Worm (Caenorhabditis elegans) whole organism, L2 larva: ENCODE measurements around the gene K01G12.3.

Source experiments
- C34F6.9 ChIP-seq: fragments of 150-350 bp; optimal IDR thresholded peaks from 2 replicates; lab custom pipeline; 2014; ENCODE audit warnings: missing biosample characterization, missing genetic modification characterization
- F13H6.1 ChIP-seq: sonication (generic microtip); optimal IDR thresholded peaks from 2 replicates; lab custom pipeline; 2016; ENCODE audit warnings: missing genetic modification characterization, missing compliant biosample characterization
- R02D3.7 ChIP-seq: fragments of 150-350 bp; optimal IDR thresholded peaks from 2 replicates; lab custom pipeline; 2014; ENCODE audit warnings: missing biosample characterization, missing genetic modification characterization
- Y55F3AM.14 ChIP-seq: fragments of 200-800 bp; sonication (Bioruptor generic); optimal IDR thresholded peaks from 2 replicates; lab custom pipeline; 2018; ENCODE audit warnings: mild to moderate bottlenecking, missing genetic modification characterization, missing compliant biosample characterization
- ZK546.5 ChIP-seq: sonication (generic microtip); optimal IDR thresholded peaks from 2 replicates; lab custom pipeline; 2017; ENCODE audit warnings: missing biosample characterization, missing genetic modification characterization
- alr-1 ChIP-seq: fragments of 150-350 bp; optimal IDR thresholded peaks from 2 replicates; lab custom pipeline; 2014; ENCODE audit warnings: missing biosample characterization, missing genetic modification characterization
- aly-2 ChIP-seq: fragments of 150-350 bp; optimal IDR thresholded peaks from 2 replicates; lab custom pipeline; 2014; ENCODE audit warnings: missing biosample characterization, missing genetic modification characterization
- ama-1 ChIP-seq: fragments of 150-350 bp; optimal IDR thresholded peaks from 2 replicates; lab custom pipeline; 2018; ENCODE audit warnings: inconsistent platforms
- blmp-1 ChIP-seq: sonication (generic microtip); optimal IDR thresholded peaks from 2 replicates; lab custom pipeline; 2017; ENCODE audit warnings: missing genetic modification characterization, mild to moderate bottlenecking, missing compliant biosample characterization, antibody characterized with exemption, moderate library complexity; ENCODE audit not compliant: insufficient read depth
- ceh-16 ChIP-seq: fragments of 150-350 bp; optimal IDR thresholded peaks from 2 replicates; lab custom pipeline; 2014; ENCODE audit warnings: missing biosample characterization, missing genetic modification characterization
- ceh-82 ChIP-seq: fragments of 150-350 bp; optimal IDR thresholded peaks from 2 replicates; lab custom pipeline; 2014; ENCODE audit warnings: missing biosample characterization, missing genetic modification characterization
- crh-2 ChIP-seq: sonication (generic microtip); optimal IDR thresholded peaks from 2 replicates; lab custom pipeline; 2017; ENCODE audit warnings: missing biosample characterization, missing genetic modification characterization
- dmd-4 ChIP-seq: sonication (generic microtip); optimal IDR thresholded peaks from 2 replicates; lab custom pipeline; 2017; ENCODE audit warnings: missing biosample characterization, missing genetic modification characterization
- egl-27 ChIP-seq: sonication (generic microtip); optimal IDR thresholded peaks from 3 replicates; lab custom pipeline; 2017; ENCODE audit warnings: missing biosample characterization, missing genetic modification reagents, missing genetic modification characterization
- elt-1 ChIP-seq: fragments of 150-350 bp; optimal IDR thresholded peaks from 2 replicates; lab custom pipeline; 2014; ENCODE audit warnings: missing biosample characterization, missing genetic modification characterization
- elt-3 ChIP-seq: sonication (generic microtip); optimal IDR thresholded peaks from 2 replicates; lab custom pipeline; 2017; ENCODE audit warnings: missing biosample characterization, missing genetic modification characterization
- fos-1 ChIP-seq: fragments of 150-350 bp; optimal IDR thresholded peaks from 2 replicates; lab custom pipeline; 2014; ENCODE audit warnings: missing biosample characterization, missing genetic modification characterization
- gmeb-1 ChIP-seq: fragments of 150-350 bp; optimal IDR thresholded peaks from 2 replicates; lab custom pipeline; 2014; ENCODE audit warnings: missing biosample characterization, missing genetic modification characterization
- lin-11 ChIP-seq: fragments of 150-350 bp; sonication (generic microtip); optimal IDR thresholded peaks from 2 replicates; lab custom pipeline; 2014; ENCODE audit warnings: missing biosample characterization, missing genetic modification characterization, inconsistent platforms, mixed read lengths
- lin-13 ChIP-seq: fragments of 150-350 bp; optimal IDR thresholded peaks from 2 replicates; lab custom pipeline; 2014; ENCODE audit warnings: missing biosample characterization, missing genetic modification reagents, missing genetic modification characterization
- lin-39 ChIP-seq: fragments of 150-350 bp; optimal IDR thresholded peaks from 2 replicates; lab custom pipeline; 2014; ENCODE audit warnings: missing biosample characterization, missing genetic modification reagents, missing genetic modification characterization
- lsy-2 ChIP-seq, 2 experiments: fragments of 150-350 bp in 1 of 2; sonication (generic microtip) in 1 of 2; optimal IDR thresholded peaks; 2 replicates each; lab custom pipeline; 2014 to 2017; ENCODE audit warnings: missing biosample characterization in 2 of 2, missing genetic modification characterization in 2 of 2
- mab-5 ChIP-seq: fragments of 150-350 bp; optimal IDR thresholded peaks from 2 replicates; lab custom pipeline; 2014; ENCODE audit warnings: missing biosample characterization, missing genetic modification characterization
- mbf-1 ChIP-seq: sonication (generic microtip); optimal IDR thresholded peaks from 2 replicates; lab custom pipeline; 2017; ENCODE audit warnings: missing biosample characterization, missing genetic modification characterization
- mdl-1 ChIP-seq, 2 experiments: fragments of 150-350 bp in 1 of 2; sonication (generic microtip) in 1 of 2; optimal IDR thresholded peaks; 2 replicates each; lab custom pipeline; 2017; ENCODE audit warnings: missing biosample characterization in 2 of 2, missing genetic modification characterization in 2 of 2
- nhr-10 ChIP-seq: sonication (generic microtip); optimal IDR thresholded peaks from 2 replicates; lab custom pipeline; 2017; ENCODE audit warnings: missing biosample characterization, missing genetic modification characterization
- nhr-11 ChIP-seq: fragments of 150-350 bp; optimal IDR thresholded peaks from 2 replicates; lab custom pipeline; 2014; ENCODE audit warnings: missing biosample characterization, missing genetic modification characterization
- nhr-12 ChIP-seq: fragments of 150-350 bp; optimal IDR thresholded peaks from 2 replicates; lab custom pipeline; 2014; ENCODE audit warnings: missing biosample characterization, missing genetic modification characterization
- nhr-129 ChIP-seq: fragments of 150-350 bp; optimal IDR thresholded peaks from 2 replicates; lab custom pipeline; 2014; ENCODE audit warnings: missing biosample characterization, missing genetic modification characterization
- nhr-21 ChIP-seq: fragments of 150-350 bp; optimal IDR thresholded peaks from 2 replicates; lab custom pipeline; 2014; ENCODE audit warnings: missing biosample characterization, missing genetic modification characterization
- nhr-23 ChIP-seq: fragments of 150-350 bp; optimal IDR thresholded peaks from 2 replicates; lab custom pipeline; 2014; ENCODE audit warnings: missing biosample characterization, missing genetic modification reagents, missing genetic modification characterization
- nhr-237 ChIP-seq: fragments of 150-350 bp; optimal IDR thresholded peaks from 2 replicates; lab custom pipeline; 2014; ENCODE audit warnings: missing biosample characterization, missing genetic modification characterization
- nhr-25 ChIP-seq: fragments of 150-350 bp; sonication (generic microtip); optimal IDR thresholded peaks from 3 replicates; lab custom pipeline; 2014; ENCODE audit warnings: missing biosample characterization, missing genetic modification characterization
- nhr-6 ChIP-seq: fragments of 150-350 bp; optimal IDR thresholded peaks from 2 replicates; lab custom pipeline; 2014; ENCODE audit warnings: missing biosample characterization, missing genetic modification characterization
- nhr-77 ChIP-seq: fragments of 150-350 bp; optimal IDR thresholded peaks from 2 replicates; lab custom pipeline; 2014; ENCODE audit warnings: missing biosample characterization, missing genetic modification characterization
- sem-4 ChIP-seq: fragments of 150-350 bp; optimal IDR thresholded peaks from 2 replicates; lab custom pipeline; 2014; ENCODE audit warnings: missing biosample characterization, missing genetic modification reagents, missing genetic modification characterization
- skn-1 ChIP-seq: sonication (generic microtip); optimal IDR thresholded peaks from 2 replicates; lab custom pipeline; 2017; ENCODE audit warnings: missing biosample characterization, missing genetic modification characterization
- sma-3 ChIP-seq: sonication (generic microtip); optimal IDR thresholded peaks from 2 replicates; lab custom pipeline; 2016; ENCODE audit warnings: missing genetic modification reagents, missing genetic modification characterization, missing compliant biosample characterization
- sma-9 ChIP-seq, 2 experiments: fragments of 150-350 bp in 1 of 2; sonication (generic microtip) in 1 of 2; optimal IDR thresholded peaks; 2 replicates each; lab custom pipeline; 2014 to 2016; ENCODE audit warnings: missing genetic modification characterization in 2 of 2, mild to moderate bottlenecking in 1 of 2, missing biosample characterization in 1 of 2, missing compliant biosample characterization in 1 of 2, missing genetic modification reagents in 1 of 2, moderate library complexity in 1 of 2
- snpc-4 ChIP-seq: fragments of 150-350 bp; optimal IDR thresholded peaks from 2 replicates; lab custom pipeline; 2014; ENCODE audit warnings: missing biosample characterization, missing genetic modification characterization
- unc-39 ChIP-seq: fragments of 150-350 bp; optimal IDR thresholded peaks from 2 replicates; lab custom pipeline; 2014; ENCODE audit warnings: missing biosample characterization, missing genetic modification characterization
- unc-55 ChIP-seq: fragments of 150-350 bp; sonication (generic microtip); optimal IDR thresholded peaks from 3 replicates; lab custom pipeline; 2014; ENCODE audit warnings: missing biosample characterization, missing genetic modification reagents, missing genetic modification characterization
- unc-62 ChIP-seq: fragments of 150-350 bp; optimal IDR thresholded peaks from 2 replicates; lab custom pipeline; 2014; ENCODE audit warnings: missing biosample characterization, missing genetic modification reagents, missing genetic modification characterization
- zag-1 ChIP-seq: fragments of 150-350 bp; optimal IDR thresholded peaks from 2 replicates; lab custom pipeline; 2014; ENCODE audit warnings: missing biosample characterization, missing genetic modification characterization
- ztf-1 ChIP-seq: fragments of 200-800 bp; sonication (Bioruptor generic); conservative IDR thresholded peaks from 2 replicates; pipeline ENCODE4 v1.3.6; 2022; ENCODE audit warnings: missing genetic modification characterization, missing compliant biosample characterization
- ztf-11 ChIP-seq: sonication (generic microtip); optimal IDR thresholded peaks from 2 replicates; lab custom pipeline; 2017; ENCODE audit warnings: missing biosample characterization, missing genetic modification characterization
- ztf-4 ChIP-seq: fragments of 150-350 bp; optimal IDR thresholded peaks from 2 replicates; lab custom pipeline; 2014; ENCODE audit warnings: missing biosample characterization, missing genetic modification characterization

The K01G12.3 gene

ce11 chrIV:14215777-14216176, 22.5 kb downstream of the K01G12.3 start:
- TF ChIP-seq ztf-4 (no peak), dmd-4 (tag; lab: Kevin White, UChicago) (no peak), ceh-82 (no peak), skn-1 (no peak), sem-4 (no peak), unc-55 (GFP tag; lab: Kevin White, UChicago) (no peak), R02D3.7 (tag; lab: Kevin White, UChicago) (no peak), zag-1 (no peak), nhr-12 (tag; lab: Kevin White, UChicago) (no peak), unc-39 (tag; lab: Kevin White, UChicago) (no peak), elt-3 (tag; lab: Kevin White, UChicago) (no peak)

DNA sequence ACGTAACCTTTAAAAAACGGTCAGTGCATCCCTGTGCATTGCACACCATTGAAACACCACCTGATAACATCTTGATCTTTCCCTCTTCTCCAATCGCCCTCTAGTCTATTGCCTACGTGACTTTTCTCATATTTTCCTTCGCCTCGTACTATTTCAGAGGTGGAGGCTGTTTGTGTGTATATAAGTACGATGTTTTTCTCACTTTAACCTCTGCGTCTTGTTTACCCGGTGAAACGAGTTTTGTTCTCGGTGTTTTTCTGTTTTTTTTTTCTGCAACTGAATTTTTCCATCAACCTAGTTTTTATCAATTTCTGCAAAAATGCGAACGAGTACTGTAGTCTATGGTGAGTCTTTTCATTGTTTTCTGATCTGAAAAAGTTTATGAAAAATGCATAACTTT, 26.4 kb downstream of the K01G12.3 start, which contains the start of gene sqrd-1:
sqrd-1 (plus strand) TSS at position 158 of the 400 bp plus-strand sequence.
- peak; percentile 15 for TF ChIP-seq elt-1 (tag; lab: Kevin White, UChicago)
- no peak for TF ChIP-seq nhr-6 (tag; lab: Kevin White, UChicago)
- TF ChIP-seq ama-1 (lab: Kevin White, UChicago): peak; percentile 40
- TF ChIP-seq lsy-2 (tag; optimal IDR thresholded peaks at IDR 0.05; lab: Kevin White, UChicago): peak in 1 of 2 experiments; percentile 51
- TF ChIP-seq F13H6.1: peak; percentile 10
- peak; percentile 1 for TF ChIP-seq fos-1 (tag; lab: Kevin White, UChicago)
- TF ChIP-seq nhr-129 (tag; lab: Kevin White, UChicago): peak; percentile 95
- peak; percentile 15 for TF ChIP-seq C34F6.9 (tag; lab: Kevin White, UChicago)
- no peak for TF ChIP-seq snpc-4 (tag; lab: Kevin White, UChicago)
- peak; percentile 41 for TF ChIP-seq nhr-25 (tag; lab: Kevin White, UChicago)
- peak; percentile 36 for TF ChIP-seq gmeb-1 (tag; lab: Kevin White, UChicago)
- no peak for TF ChIP-seq egl-27
- peak; percentile 71 for TF ChIP-seq sma-9 (GFP tag; optimal IDR thresholded peaks at IDR 0.05; lab: Kevin White, UChicago)
- no peak for TF ChIP-seq sma-9 (tag; optimal IDR thresholded peaks at IDR 0.05; lab: Kevin White, UChicago)

DNA sequence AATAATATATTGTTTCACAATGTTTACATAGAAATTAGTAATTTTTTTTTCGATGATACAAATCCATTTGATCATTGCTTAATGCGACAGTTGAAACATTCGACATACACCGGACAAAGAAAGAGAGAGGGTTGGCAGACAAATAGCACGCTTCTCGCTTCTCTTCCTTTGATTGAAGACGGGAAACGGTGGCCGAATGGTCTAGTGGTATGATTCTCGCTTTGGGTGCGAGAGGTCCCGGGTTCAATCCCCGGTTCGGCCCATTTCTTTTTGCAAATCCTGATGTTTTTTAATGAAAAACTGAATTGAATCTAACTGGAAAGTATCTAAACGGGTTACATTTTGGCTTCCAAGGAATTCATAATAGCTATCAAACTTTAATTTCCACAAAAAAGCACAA, 31.6 kb downstream of the K01G12.3 start:
- TF ChIP-seq nhr-25 (tag; lab: Kevin White, UChicago): no peak
- TF ChIP-seq aly-2 (tag; lab: Kevin White, UChicago): no peak
- no peak for TF ChIP-seq nhr-12 (tag; lab: Kevin White, UChicago)
- TF ChIP-seq nhr-129 (tag; lab: Kevin White, UChicago): peak; percentile 85
- no peak for TF ChIP-seq skn-1
- TF ChIP-seq ama-1 (lab: Kevin White, UChicago): no peak
- TF ChIP-seq egl-27: no peak
- no peak for TF ChIP-seq mab-5 (tag; lab: Kevin White, UChicago)
- no peak for TF ChIP-seq unc-62
- no peak for TF ChIP-seq lin-39 (tag; lab: Kevin White, UChicago)
- no peak for TF ChIP-seq R02D3.7 (tag; lab: Kevin White, UChicago)
- TF ChIP-seq nhr-10 (tag; lab: Kevin White, UChicago): no peak
- TF ChIP-seq ceh-16 (tag; lab: Kevin White, UChicago): no peak
- peak; percentile 32 for TF ChIP-seq sma-9 (GFP tag; optimal IDR thresholded peaks at IDR 0.05; lab: Kevin White, UChicago)
- TF ChIP-seq sma-9 (tag; optimal IDR thresholded peaks at IDR 0.05; lab: Kevin White, UChicago): no peak
- peak; percentile 2 for TF ChIP-seq lin-11 (tag; lab: Kevin White, UChicago)
- no peak for TF ChIP-seq zag-1
- TF ChIP-seq nhr-6 (tag; lab: Kevin White, UChicago): no peak
- TF ChIP-seq elt-3 (tag; lab: Kevin White, UChicago): no peak
- no peak for TF ChIP-seq Y55F3AM.14 (GFP tag; lab: Kevin White, UChicago)
- no peak for TF ChIP-seq nhr-77 (tag; lab: Kevin White, UChicago)
- peak; percentile 24 for TF ChIP-seq snpc-4 (tag; lab: Kevin White, UChicago)
- no peak for TF ChIP-seq ztf-11 (tag; lab: Kevin White, UChicago)
- TF ChIP-seq lsy-2 (tag; optimal IDR thresholded peaks at IDR 0.05; lab: Kevin White, UChicago): no peak
- TF ChIP-seq ZK546.5: no peak
- TF ChIP-seq unc-55 (GFP tag; lab: Kevin White, UChicago): peak; percentile 43
- TF ChIP-seq sma-3 (GFP tag; lab: Kevin White, UChicago): peak; percentile 43
- peak; percentile 23 for TF ChIP-seq F13H6.1
- TF ChIP-seq mbf-1 (tag; lab: Kevin White, UChicago): no peak
- TF ChIP-seq lin-13 (GFP tag; lab: Kevin White, UChicago): peak; percentile 28
- TF ChIP-seq nhr-21 (tag; lab: Kevin White, UChicago): no peak
- TF ChIP-seq fos-1 (tag; lab: Kevin White, UChicago): no peak
- no peak for TF ChIP-seq ceh-82
- peak; percentile 24 for TF ChIP-seq crh-2 (tag; lab: Kevin White, UChicago)
- TF ChIP-seq elt-1 (tag; lab: Kevin White, UChicago): no peak
- no peak for TF ChIP-seq nhr-11 (tag; lab: Kevin White, UChicago)
- TF ChIP-seq C34F6.9 (tag; lab: Kevin White, UChicago): no peak
- TF ChIP-seq ztf-4: no peak
- TF ChIP-seq nhr-23 (tag; lab: Kevin White, UChicago): no peak
- peak; percentile 21 for TF ChIP-seq gmeb-1 (tag; lab: Kevin White, UChicago)
- TF ChIP-seq blmp-1 (tag; lab: Kevin White, UChicago): no peak
- no peak for TF ChIP-seq ztf-1 (GFP tag; lab: Robert Waterston, UW)
- TF ChIP-seq nhr-237: no peak
- TF ChIP-seq mdl-1 (tag; optimal IDR thresholded peaks at IDR 0.05; lab: Kevin White, UChicago): no peak
- no peak for TF ChIP-seq sem-4
- no peak for TF ChIP-seq alr-1 (tag; lab: Kevin White, UChicago)
